Worm (Caenorhabditis elegans) whole organism, late embryonic: ENCODE measurements around the gene C53D6.6.

ENCODE experiments used
- C08G9.2 ChIP-seq: sonication (generic microtip); optimal IDR thresholded peaks from 2 replicates; lab custom pipeline; 2016; ENCODE audit warnings: mild to moderate bottlenecking, missing genetic modification characterization, moderate library complexity, missing compliant biosample characterization
- F13H6.1 ChIP-seq: sonication (generic microtip); optimal IDR thresholded peaks from 2 replicates; lab custom pipeline; 2016; ENCODE audit warnings: missing genetic modification characterization, missing compliant biosample characterization
- T23F11.4 ChIP-seq: fragments of 200-800 bp; sonication (Bioruptor generic); optimal IDR thresholded peaks from 2 replicates; lab custom pipeline; 2018; ENCODE audit warnings: mild to moderate bottlenecking, missing genetic modification characterization, missing compliant biosample characterization
- ceh-14 ChIP-seq: sonication (generic microtip); optimal IDR thresholded peaks from 2 replicates; lab custom pipeline; 2016; ENCODE audit warnings: missing genotype, missing genetic modification characterization, missing compliant biosample characterization
- ceh-18 ChIP-seq: sonication (generic microtip); optimal IDR thresholded peaks from 2 replicates; lab custom pipeline; 2016; ENCODE audit warnings: missing genetic modification characterization, missing compliant biosample characterization
- ceh-45 ChIP-seq: fragments of 200-800 bp; sonication (Bioruptor generic); IDR thresholded peaks from 2 replicates; pipeline ENCODE4 v1.3.6; 2022; ENCODE audit warnings: missing genetic modification reagents, missing genetic modification characterization, missing compliant biosample characterization
- che-1 ChIP-seq: sonication (generic microtip); optimal IDR thresholded peaks from 2 replicates; lab custom pipeline; 2016; ENCODE audit warnings: mild to moderate bottlenecking, missing genetic modification characterization, missing compliant biosample characterization
- fkh-6 ChIP-seq: sonication (generic microtip); optimal IDR thresholded peaks from 2 replicates; lab custom pipeline; 2016; ENCODE audit warnings: missing genetic modification characterization, missing compliant biosample characterization
- hlh-30 ChIP-seq: sonication (generic microtip); optimal IDR thresholded peaks from 2 replicates; lab custom pipeline; 2017; ENCODE audit warnings: antibody characterized with exemption, missing genetic modification characterization, missing compliant biosample characterization; ENCODE audit not compliant: insufficient read depth
- hlh-6 ChIP-seq: sonication (generic microtip); optimal IDR thresholded peaks from 2 replicates; lab custom pipeline; 2016; ENCODE audit warnings: missing genotype, missing genetic modification characterization, missing compliant biosample characterization
- lim-6 ChIP-seq: sonication (generic microtip); optimal IDR thresholded peaks from 2 replicates; lab custom pipeline; 2016; ENCODE audit warnings: missing genetic modification characterization, missing compliant biosample characterization
- pag-3 ChIP-seq: sonication (generic microtip); optimal IDR thresholded peaks from 2 replicates; lab custom pipeline; 2016; ENCODE audit warnings: missing compliant biosample characterization, missing genetic modification characterization, borderline replicate concordance
- sox-2 ChIP-seq: fragments of 200-800 bp; sonication (Bioruptor generic); IDR thresholded peaks from 2 replicates; pipeline ENCODE4 v1.3.6; 2022; ENCODE audit warnings: missing genetic modification reagents, missing genetic modification characterization, missing compliant biosample characterization
- unc-42 ChIP-seq: sonication (generic microtip); optimal IDR thresholded peaks from 2 replicates; lab custom pipeline; 2016; ENCODE audit warnings: missing genotype, missing genetic modification characterization, missing compliant biosample characterization

Gene C53D6.6

ce11 chrIV:8984566-8984965, 47.9 kb downstream of the C53D6.6 start, which contains the start of gene nstp-1:
nstp-1 (plus strand) TSS chrIV:8984866.
- TF ChIP-seq unc-42 (tag; lab: Kevin White, UChicago), result no peak
- no peak for TF ChIP-seq sox-2 (GFP tag; lab: Robert Waterston, UW)
- TF ChIP-seq ceh-14 (tag; lab: Kevin White, UChicago), result no peak
- TF ChIP-seq che-1 (tag; lab: Kevin White, UChicago), result no peak
- TF ChIP-seq pag-3 (tag; lab: Kevin White, UChicago), result no peak
- no peak for TF ChIP-seq C08G9.2
- TF ChIP-seq T23F11.4 (GFP tag; lab: Kevin White, UChicago), result no peak

- TF ChIP-seq ceh-14 (tag; lab: Kevin White, UChicago) (no peak), F13H6.1 (tag; lab: Kevin White, UChicago) (no peak)
These were observed 52.8 kb downstream of the C53D6.6 start, which contains the start of gene col-119 for ce11 chrIV:8979695-8980094. col-119 (minus strand) TSS chrIV:8979795.

ce11 chrIV:8979062-8979612, 53.3 kb downstream of the C53D6.6 start:
- TF ChIP-seq hlh-6 (peak; percentile 5), ceh-45 (GFP tag; lab: Robert Waterston, UW) (no peak)

- TF ChIP-seq ceh-18 (tag; lab: Kevin White, UChicago) (peak; percentile 20), hlh-30 (tag; lab: Kevin White, UChicago) (no peak), fkh-6 (tag; lab: Kevin White, UChicago) (no peak), lim-6 (tag; lab: Kevin White, UChicago) (no peak)
These were observed 54.4 kb downstream of the C53D6.6 start for ce11 chrIV:8978047-8978446.
